Fruit fly (Drosophila melanogaster): ENCODE measurements around the gene AP-1mu.
A peak's percentile ranks its signal among the peaks of the same experiment; 100 is the strongest.

AP-1mu gene

dm6 chr3R:9548769-9549168 is 10.6 kb downstream of the AP-1mu start:
- peak; percentile 22 for TF ChIP-seq fkh (GFP tag; optimal IDR thresholded peaks at IDR 0.05)
- TF ChIP-seq Hr38 (GFP tag; optimal IDR thresholded peaks at IDR 0.05): no peak
- TF ChIP-seq topi (GFP tag; optimal IDR thresholded peaks at IDR 0.05): no peak
- no peak for TF ChIP-seq Smox (GFP tag; optimal IDR thresholded peaks at IDR 0.05)
- no peak for TF ChIP-seq CG8319 (GFP tag; optimal IDR thresholded peaks at IDR 0.05)

- TF ChIP-seq CG10669 (GFP tag; optimal IDR thresholded peaks at IDR 0.05) (no peak), vri (GFP tag; optimal IDR thresholded peaks at IDR 0.05) (no peak), CG8632 (GFP tag; optimal IDR thresholded peaks at IDR 0.05) (no peak), CG11294 (GFP tag; IDR thresholded peaks at IDR 0.05) (no peak), pdm3 (GFP tag; optimal IDR thresholded peaks at IDR 0.05) (no peak), CG7368 (GFP tag; optimal IDR thresholded peaks at IDR 0.05) (no peak), fkh (GFP tag; optimal IDR thresholded peaks at IDR 0.05) (no peak), Lpt (GFP tag; optimal IDR thresholded peaks at IDR 0.05) (no peak)
Observed at dm6 chr3R:9546808-9547381, 12.4 kb downstream of the AP-1mu start.

- TF ChIP-seq CG6854 (GFP tag; optimal IDR thresholded peaks at IDR 0.05): no peak
- no peak for TF ChIP-seq Smox (GFP tag; optimal IDR thresholded peaks at IDR 0.05)
- no peak for TF ChIP-seq Ets96B (tag; optimal IDR thresholded peaks at IDR 0.05)
- TF ChIP-seq CG31627 (GFP tag; optimal IDR thresholded peaks at IDR 0.05): no peak
- TF ChIP-seq CG10669 (GFP tag; optimal IDR thresholded peaks at IDR 0.05): no peak
- no peak for TF ChIP-seq cyc (GFP tag; optimal IDR thresholded peaks at IDR 0.05)
- no peak for TF ChIP-seq CG6276 (GFP tag; optimal IDR thresholded peaks at IDR 0.05)
- no peak for TF ChIP-seq OdsH (GFP tag; optimal IDR thresholded peaks at IDR 0.05)
- no peak for TF ChIP-seq Blimp-1 (GFP tag; optimal IDR thresholded peaks at IDR 0.05)
Observed at dm6 chr3R:9543495-9544180, 15.7 kb downstream of the AP-1mu start.

- peak; percentile 63 for TF ChIP-seq dsx (GFP tag; optimal IDR thresholded peaks at IDR 0.05; ENCODE audit: poor library complexity, severe bottlenecking)
- TF ChIP-seq Smox (GFP tag; optimal IDR thresholded peaks at IDR 0.05): no peak
Observed at dm6 chr3R:9534595-9535217, 24.6 kb downstream of the AP-1mu start.

- TF ChIP-seq ss (GFP tag; optimal IDR thresholded peaks at IDR 0.05) (peak in 1 of 2 experiments; percentile 57), dsx (GFP tag; optimal IDR thresholded peaks at IDR 0.05; ENCODE audit: poor library complexity, severe bottlenecking) (peak; percentile 80), CG6854 (GFP tag; optimal IDR thresholded peaks at IDR 0.05) (no peak), CG11294 (GFP tag; IDR thresholded peaks at IDR 0.05) (peak; percentile 78; the same call in 1 of the 2 replicates), Sox102F (GFP tag; optimal IDR thresholded peaks at IDR 0.05) (peak; percentile 90), Smox (GFP tag; optimal IDR thresholded peaks at IDR 0.05) (peak; percentile 89), Lpt (GFP tag; optimal IDR thresholded peaks at IDR 0.05) (peak; percentile 88), acj6 (GFP tag; optimal IDR thresholded peaks at IDR 0.05) (peak; percentile 92), CG3032 (tag; optimal IDR thresholded peaks at IDR 0.05) (peak; percentile 87), Sox15 (GFP tag; optimal IDR thresholded peaks at IDR 0.05) (peak; percentile 81), Hr39 (GFP tag; optimal IDR thresholded peaks at IDR 0.05) (peak; percentile 91), Blimp-1 (GFP tag; optimal IDR thresholded peaks at IDR 0.05) (peak; percentile 61), lz (GFP tag; optimal IDR thresholded peaks at IDR 0.05) (peak; percentile 87), pdm3 (GFP tag; optimal IDR thresholded peaks at IDR 0.05) (peak; percentile 93), CG34406 (GFP tag; optimal IDR thresholded peaks at IDR 0.05) (peak; percentile 88), CG15336 (GFP tag; IDR thresholded peaks at IDR 0.05) (peak; percentile 94), CG6276 (GFP tag; optimal IDR thresholded peaks at IDR 0.05) (peak; percentile 86), CG6808 (GFP tag; optimal IDR thresholded peaks at IDR 0.05) (no peak), net (GFP tag; optimal IDR thresholded peaks at IDR 0.05) (peak; percentile 91), CG6792 (GFP tag; optimal IDR thresholded peaks at IDR 0.05) (peak; percentile 86), CG11902 (GFP tag; optimal IDR thresholded peaks at IDR 0.05) (peak; percentile 83), CG8119 (GFP tag; IDR thresholded peaks at IDR 0.05) (peak; percentile 93), Ets21C (GFP tag; optimal IDR thresholded peaks at IDR 0.05) (peak; percentile 75), topi (GFP tag; optimal IDR thresholded peaks at IDR 0.05) (peak; percentile 90), CG16779 (tag; optimal IDR thresholded peaks at IDR 0.05) (no peak), CG32006 (GFP tag; optimal IDR thresholded peaks at IDR 0.05) (peak; percentile 95), CG10669 (GFP tag; optimal IDR thresholded peaks at IDR 0.05) (peak; percentile 84), CG31627 (GFP tag; optimal IDR thresholded peaks at IDR 0.05) (peak; percentile 92), CG4318 (GFP tag; optimal IDR thresholded peaks at IDR 0.05) (peak; percentile 85), CG8632 (GFP tag; optimal IDR thresholded peaks at IDR 0.05) (peak; percentile 91), CG8319 (GFP tag; optimal IDR thresholded peaks at IDR 0.05) (peak; percentile 83)
Observed at dm6 chr3R:9534125-9534496, 25.2 kb downstream of the AP-1mu start.
